Worm (Caenorhabditis elegans) whole organism, L4 larva: Measurements from ENCODE around the gene msp-3.

Experiments used
- T20F7.1 ChIP-seq: fragments of 200-800 bp; sonication (Bioruptor generic); optimal IDR thresholded peaks from 2 replicates; lab custom pipeline; 2018; ENCODE audit warnings: mild to moderate bottlenecking, missing genetic modification characterization, missing compliant biosample characterization
- Y5F2A.4 ChIP-seq: fragments of 200-800 bp; sonication (Bioruptor generic); optimal IDR thresholded peaks from 2 replicates; lab custom pipeline; 2018; ENCODE audit warnings: mild to moderate bottlenecking, missing genetic modification characterization, missing compliant biosample characterization
- aly-2 ChIP-seq: sonication (generic microtip); optimal IDR thresholded peaks from 2 replicates; lab custom pipeline; 2018; ENCODE audit warnings: missing biosample characterization, missing genetic modification characterization
- ctbp-1 ChIP-seq: fragments of 200-800 bp; sonication (Bioruptor generic); IDR thresholded peaks from 2 replicates; pipeline ENCODE4 v1.3.6; 2022; ENCODE audit warnings: missing genetic modification reagents, missing genetic modification characterization, missing compliant biosample characterization
- daf-16 ChIP-seq, 3 experiments: sonication (generic microtip); optimal IDR thresholded peaks; 2 replicates each; lab custom pipeline; 2016 to 2017; ENCODE audit warnings: missing genetic modification characterization in 3 of 3, missing genetic modification reagents in 3 of 3, mild to moderate bottlenecking in 2 of 3, missing compliant biosample characterization in 2 of 3, missing biosample characterization in 1 of 3, moderate library complexity in 1 of 3
- dve-1 ChIP-seq: sonication (generic microtip); optimal IDR thresholded peaks from 2 replicates; lab custom pipeline; 2017; ENCODE audit warnings: antibody characterized with exemption, mild to moderate bottlenecking, missing genetic modification characterization, missing compliant biosample characterization; ENCODE audit not compliant: insufficient read depth
- fkh-10 ChIP-seq: fragments of 150-350 bp; optimal IDR thresholded peaks from 2 replicates; lab custom pipeline; 2014; ENCODE audit warnings: missing biosample characterization, missing genetic modification reagents, missing genetic modification characterization
- hlh-11 ChIP-seq: fragments of 200-800 bp; sonication (Bioruptor generic); optimal IDR thresholded peaks from 2 replicates; lab custom pipeline; 2018; ENCODE audit warnings: mild to moderate bottlenecking, missing genetic modification characterization, missing compliant biosample characterization
- lin-13 ChIP-seq: fragments of 150-350 bp; optimal IDR thresholded peaks from 2 replicates; lab custom pipeline; 2014; ENCODE audit warnings: missing biosample characterization, missing genetic modification reagents, missing genetic modification characterization
- lir-3 ChIP-seq: sonication (generic microtip); optimal IDR thresholded peaks from 2 replicates; lab custom pipeline; 2016; ENCODE audit warnings: mild to moderate bottlenecking, missing genetic modification characterization, missing compliant biosample characterization
- lsy-2 ChIP-seq, 2 experiments: fragments of 150-350 bp in 1 of 2; sonication (generic microtip) in 1 of 2; optimal IDR thresholded peaks; 2 replicates each; lab custom pipeline; 2014 to 2017; ENCODE audit warnings: missing biosample characterization in 2 of 2, missing genetic modification characterization in 2 of 2
- nhr-10 ChIP-seq: fragments of 150-350 bp; optimal IDR thresholded peaks from 2 replicates; lab custom pipeline; 2014; ENCODE audit warnings: missing biosample characterization, missing genetic modification characterization
- nhr-11 ChIP-seq: fragments of 150-350 bp; optimal IDR thresholded peaks from 2 replicates; lab custom pipeline; 2014; ENCODE audit warnings: missing biosample characterization, missing genetic modification characterization
- nhr-237 ChIP-seq: sonication (generic microtip); optimal IDR thresholded peaks from 2 replicates; lab custom pipeline; 2017; ENCODE audit warnings: missing biosample characterization, missing genetic modification characterization
- nhr-25 ChIP-seq: sonication (generic microtip); optimal IDR thresholded peaks from 2 replicates; lab custom pipeline; 2017; ENCODE audit warnings: missing genetic modification characterization, mild to moderate bottlenecking, missing compliant biosample characterization, antibody characterized with exemption, moderate library complexity, borderline replicate concordance; ENCODE audit not compliant: insufficient read depth
- nhr-28 ChIP-seq: fragments of 150-350 bp; optimal IDR thresholded peaks from 2 replicates; lab custom pipeline; 2014; ENCODE audit warnings: missing biosample characterization, missing genetic modification characterization
- sdz-12 ChIP-seq: fragments of 200-800 bp; sonication (Bioruptor generic); optimal IDR thresholded peaks from 2 replicates; lab custom pipeline; 2018; ENCODE audit warnings: mild to moderate bottlenecking, missing genetic modification characterization, missing compliant biosample characterization
- snpc-1.2 ChIP-seq: fragments of 200-800 bp; sonication (Bioruptor generic); IDR thresholded peaks from 2 replicates; pipeline ENCODE4 v1.3.6; 2022; ENCODE audit warnings: missing genetic modification reagents, missing genetic modification characterization, missing compliant biosample characterization
- unc-39 ChIP-seq: sonication (generic microtip); optimal IDR thresholded peaks from 2 replicates; lab custom pipeline; 2017; ENCODE audit warnings: missing biosample characterization, missing genetic modification characterization
- unc-62 ChIP-seq, 3 experiments: fragments of 150-350 bp in 1 of 3; sonication (generic microtip); optimal IDR thresholded peaks in 2 of 3; peaks in 1 of 3; 1 replicate in 1 of 3; 2 replicates in 2 of 3; lab custom pipeline; 2014 to 2017; ENCODE audit warnings: missing biosample characterization in 3 of 3, missing genetic modification characterization in 3 of 3, missing genetic modification reagents in 3 of 3, missing genotype in 1 of 3
- zip-11 ChIP-seq: fragments of 200-800 bp; sonication (Bioruptor generic); IDR thresholded peaks from 2 replicates; pipeline ENCODE4 v1.3.6; 2022; ENCODE audit warnings: missing genetic modification characterization, missing compliant biosample characterization
- ztf-7 ChIP-seq: fragments of 150-350 bp; optimal IDR thresholded peaks from 2 replicates; lab custom pipeline; 2014; ENCODE audit warnings: missing biosample characterization, missing genetic modification characterization

The msp-3 gene

ce11 chrII:4739984-4740462 is 46.1 kb downstream of the msp-3 start, which contains the start of gene eas-1 (continued):
- TF ChIP-seq zip-11 (GFP tag; lab: Robert Waterston, UW) (no peak), ctbp-1 (no peak), nhr-237 (tag; lab: Kevin White, UChicago) (no peak), Y5F2A.4 (GFP tag; lab: Kevin White, UChicago) (no peak), nhr-25 (tag; lab: Kevin White, UChicago) (no peak), unc-39 (no peak), fkh-10 (peak; percentile 38), T20F7.1 (peak; percentile 63), snpc-1.2 (no peak), lsy-2 (tag; optimal IDR thresholded peaks at IDR 0.05; lab: Kevin White, UChicago) (peak in 1 of 2 experiments; percentile 86), aly-2 (tag; lab: Kevin White, UChicago) (no peak), lir-3 (no peak), nhr-28 (tag; lab: Kevin White, UChicago) (peak; percentile 45), sdz-12 (GFP tag; lab: Kevin White, UChicago) (no peak), nhr-10 (tag; lab: Kevin White, UChicago) (no peak), ztf-7 (tag; lab: Kevin White, UChicago) (peak; percentile 8), dve-1 (tag; lab: Kevin White, UChicago) (peak; percentile 59)
- TF ChIP-seq, all 104 proteins: peak for 38

ce11 chrII:4737348-4737747 is 48.7 kb downstream of the msp-3 start, which contains the start of gene ctsa-1.1:
Gene ctsa-1.1 (plus strand): TSS chrII:4737648.
- TF ChIP-seq unc-62 (GFP tag; optimal IDR thresholded peaks at IDR 0.05 in 1 of 2; lab: Kevin White, UChicago) (peak in 1 of 2 experiments; percentile 3), unc-62 (tag; optimal IDR thresholded peaks at IDR 0.05; lab: Kevin White, UChicago) (no peak), lin-13 (GFP tag; lab: Kevin White, UChicago) (no peak)

- TF ChIP-seq unc-62 (GFP tag; optimal IDR thresholded peaks at IDR 0.05 in 1 of 2; lab: Kevin White, UChicago) (peak in 1 of 2 experiments; percentile 6), unc-62 (tag; optimal IDR thresholded peaks at IDR 0.05; lab: Kevin White, UChicago) (no peak), hlh-11 (tag; lab: Kevin White, UChicago) (no peak), nhr-11 (no peak), daf-16 (GFP tag; optimal IDR thresholded peaks at IDR 0.05; lab: Kevin White, UChicago) (peak in 1 of 2 experiments; percentile 90), daf-16 (tag; optimal IDR thresholded peaks at IDR 0.05; lab: Kevin White, UChicago) (no peak)
These were observed 49.5 kb downstream of the msp-3 start for ce11 chrII:4736585-4736984.
